Worm (Caenorhabditis elegans): ENCODE results near the gene ZK354.7.
"Not testable (repeated sequence)": the region's sequence is repeated elsewhere in the genome, so short reads cannot be mapped to it uniquely, and the experiment has no call there.

ZK354.7 gene

ce11 chrIV:5303030-5303429 lies at the start of gene ZK354.7:
Gene ZK354.7, minus strand, starts transcription at chrIV:5303130.
- no peak for TF ChIP-seq W03F9.2 (tag; optimal IDR thresholded peaks at IDR 0.05)
- TF ChIP-seq dao-5 (tag; optimal IDR thresholded peaks at IDR 0.05), result no peak
- no peak for TF ChIP-seq him-1 (tag; optimal IDR thresholded peaks at IDR 0.05)

DNA sequence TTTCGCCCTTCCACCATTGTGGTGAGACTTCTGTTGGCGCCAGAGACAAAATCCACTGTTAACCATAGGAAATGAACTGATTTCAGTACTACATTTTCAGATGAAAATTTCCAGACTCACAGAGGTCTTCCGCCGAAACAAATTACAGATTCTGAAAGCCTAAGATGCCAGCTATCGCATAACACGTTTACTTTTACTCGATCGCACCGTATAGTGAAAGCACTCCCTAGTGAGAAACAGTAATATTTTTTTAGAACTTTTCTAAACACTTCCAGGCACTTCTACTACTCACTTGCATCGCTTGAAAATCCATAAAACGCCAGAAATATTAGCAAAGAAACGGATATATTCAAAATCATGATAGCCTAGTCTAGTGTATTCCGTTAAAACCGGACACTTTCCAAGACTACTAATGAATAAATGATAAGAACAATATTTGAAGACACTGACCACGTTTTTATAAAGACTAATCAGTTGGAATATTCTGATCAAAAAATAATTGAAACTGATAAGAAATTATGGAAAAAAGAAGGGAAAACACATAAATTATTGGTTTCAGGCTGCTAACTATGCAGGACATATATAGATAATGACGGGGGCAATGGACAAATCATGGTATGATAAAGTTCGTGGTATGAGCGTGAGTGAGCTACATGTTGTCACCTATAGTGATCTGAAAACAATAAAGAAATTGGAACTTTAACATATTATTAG lies 47.7 kb upstream of the ZK354.7 start, which contains the start of gene gba-4:
Gene gba-4 (minus strand): TSS at position 418 of the 714 bp plus-strand sequence.
- TF ChIP-seq dao-5, him-1, W03F9.2 (tag; optimal IDR thresholded peaks at IDR 0.05): not testable (repeated sequence)

ce11 chrIV:5344168-5344567 lies 41.2 kb upstream of the ZK354.7 start:
- TF ChIP-seq him-1 (tag; optimal IDR thresholded peaks at IDR 0.05), result no peak
- peak; percentile 10 for TF ChIP-seq W03F9.2 (tag; optimal IDR thresholded peaks at IDR 0.05)

DNA sequence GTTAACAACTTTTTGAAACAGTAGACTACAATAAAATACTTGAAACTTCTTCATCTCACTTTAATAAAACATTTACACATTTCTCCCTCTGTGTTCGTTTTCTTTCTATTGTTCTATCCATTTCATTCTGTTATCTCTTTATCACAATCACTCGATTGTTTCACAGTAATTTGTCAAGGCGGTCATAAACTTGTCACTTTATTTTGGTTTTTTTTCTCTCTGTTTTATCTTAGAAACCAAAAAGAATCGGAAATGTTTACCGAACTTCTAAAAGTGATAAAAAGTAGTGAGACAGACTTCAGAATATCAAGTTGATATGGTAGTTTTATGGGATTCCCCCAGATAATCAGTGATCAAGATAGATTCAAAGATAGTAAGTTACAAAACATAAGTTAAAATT lies 36.3 kb upstream of the ZK354.7 start, which contains the start of gene Y4C6B.2:
Gene Y4C6B.2 (plus strand): TSS at position 320 of the 400 bp plus-strand sequence.
- TF ChIP-seq dao-5 (tag; optimal IDR thresholded peaks at IDR 0.05) (no peak), him-1 (tag; optimal IDR thresholded peaks at IDR 0.05) (no peak), W03F9.2 (tag; optimal IDR thresholded peaks at IDR 0.05) (no peak)

DNA sequence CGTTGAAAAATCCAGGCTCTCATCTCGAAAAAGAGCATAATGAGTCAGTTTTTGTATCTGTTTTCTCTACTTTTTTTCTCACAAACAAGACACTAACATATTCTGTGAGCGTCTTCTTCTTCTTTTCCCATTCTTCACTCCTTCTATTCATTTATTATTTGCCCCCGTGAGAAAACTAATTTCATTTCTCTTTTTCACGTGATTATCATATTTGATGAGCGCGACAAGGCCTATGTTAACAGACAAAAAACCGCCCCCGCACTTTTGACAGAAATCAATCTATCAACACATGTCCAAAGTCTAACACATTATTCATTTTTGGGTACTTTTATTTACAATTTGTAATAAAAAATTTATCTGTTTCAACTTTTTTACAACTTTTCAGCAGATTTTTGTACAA lies 34.7 kb upstream of the ZK354.7 start:
- TF ChIP-seq dao-5 (tag; optimal IDR thresholded peaks at IDR 0.05) (no peak), W03F9.2 (tag; optimal IDR thresholded peaks at IDR 0.05) (no peak), him-1 (tag; optimal IDR thresholded peaks at IDR 0.05) (no peak)

ce11 chrIV:5334518-5334917 lies 31.6 kb upstream of the ZK354.7 start:
- TF ChIP-seq dao-5 (tag; optimal IDR thresholded peaks at IDR 0.05) (peak; percentile 22), W03F9.2 (tag; optimal IDR thresholded peaks at IDR 0.05) (no peak)

DNA sequence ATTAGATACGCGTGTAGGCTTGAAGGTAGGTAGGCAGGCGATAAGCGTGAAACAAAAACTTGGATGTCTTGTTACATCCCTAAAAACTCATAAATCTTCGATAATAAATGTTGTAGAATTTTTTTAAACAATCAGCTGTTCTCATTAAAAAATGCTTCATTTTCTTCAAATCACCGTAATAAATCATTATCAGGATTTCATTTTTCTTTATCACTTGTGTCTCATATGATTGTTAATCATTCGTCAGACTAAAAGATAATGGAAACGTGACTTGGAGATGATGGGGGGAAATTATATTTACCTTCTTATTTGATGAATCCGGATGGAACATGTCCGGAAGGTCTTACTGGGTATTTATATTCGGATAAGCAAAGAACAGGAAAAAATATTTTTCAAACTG lies 30.6 kb upstream of the ZK354.7 start:
- TF ChIP-seq dao-5 (tag; optimal IDR thresholded peaks at IDR 0.05) (no peak), W03F9.2 (tag; optimal IDR thresholded peaks at IDR 0.05) (no peak), him-1 (tag; optimal IDR thresholded peaks at IDR 0.05) (no peak)

- no peak for TF ChIP-seq him-1 (tag; optimal IDR thresholded peaks at IDR 0.05)
- TF ChIP-seq dao-5 (tag; optimal IDR thresholded peaks at IDR 0.05), result no peak
- TF ChIP-seq W03F9.2 (tag; optimal IDR thresholded peaks at IDR 0.05), result no peak
These were observed 29.2 kb upstream of the ZK354.7 start, which contains the start of gene Y4C6B.3 for ce11 chrIV:5332178-5332577. Gene Y4C6B.3, plus strand, starts transcription at chrIV:5332478.

DNA sequence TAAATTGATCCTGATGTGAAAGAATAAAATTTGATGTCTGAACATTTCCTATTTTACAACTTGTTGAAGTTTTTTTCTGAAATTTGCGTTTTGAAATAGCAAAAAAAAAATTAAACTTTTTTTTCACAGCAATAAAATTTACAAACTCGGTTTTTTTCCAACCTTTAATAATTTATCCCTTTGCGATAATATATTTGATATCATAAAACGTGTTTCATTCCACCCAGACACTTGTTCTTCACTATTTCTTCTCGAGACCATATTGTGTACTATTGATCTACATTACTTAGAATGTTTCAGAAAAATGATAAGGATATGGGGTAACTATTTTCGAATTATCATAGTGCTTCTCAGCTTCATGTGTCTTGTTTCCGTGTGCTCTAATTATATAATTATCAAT lies 23.2 kb upstream of the ZK354.7 start, which contains the start of gene Y4C6B.4:
Gene Y4C6B.4 (plus strand): TSS at position 301 of the 400 bp plus-strand sequence.
- no peak for TF ChIP-seq dao-5 (tag; optimal IDR thresholded peaks at IDR 0.05)
- TF ChIP-seq W03F9.2 (tag; optimal IDR thresholded peaks at IDR 0.05), result no peak

- TF ChIP-seq dao-5 (tag; optimal IDR thresholded peaks at IDR 0.05), result no peak
- no peak for TF ChIP-seq W03F9.2 (tag; optimal IDR thresholded peaks at IDR 0.05)
These were observed 15.9 kb upstream of the ZK354.7 start, which contains the start of gene slc-46A for ce11 chrIV:5318835-5319303. Gene slc-46A, plus strand, starts transcription at chrIV:5319253.

ce11 chrIV:5317106-5317505 lies 14.2 kb upstream of the ZK354.7 start:
- no peak for TF ChIP-seq him-1 (tag; optimal IDR thresholded peaks at IDR 0.05)
- TF ChIP-seq dao-5 (tag; optimal IDR thresholded peaks at IDR 0.05), result no peak
- TF ChIP-seq W03F9.2 (tag; optimal IDR thresholded peaks at IDR 0.05), result no peak

DNA sequence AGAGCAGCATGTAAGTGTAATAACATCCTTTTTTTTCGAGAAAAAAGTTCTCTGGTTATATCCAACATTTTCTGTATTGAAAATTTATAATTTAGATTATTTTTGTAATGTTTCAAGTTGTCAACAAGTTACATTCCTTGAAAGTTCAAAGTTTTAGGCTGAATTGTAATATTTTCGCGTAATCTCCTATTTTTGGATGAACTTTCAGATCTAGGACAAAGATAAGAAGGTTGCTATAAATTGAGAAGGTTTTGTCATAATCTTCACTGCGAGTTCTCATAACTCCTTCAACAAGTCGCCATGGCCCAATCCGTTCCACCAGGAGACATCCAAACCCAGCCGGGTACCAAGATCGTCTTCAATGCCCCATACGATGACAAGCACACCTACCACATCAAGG lies 13.3 kb upstream of the ZK354.7 start, which contains the start of gene msp-65:
Gene msp-65 (plus strand): TSS at position 301 of the 400 bp plus-strand sequence.
- not testable (repeated sequence) for TF ChIP-seq him-1, W03F9.2, dao-5 (tag; optimal IDR thresholded peaks at IDR 0.05)

ce11 chrIV:5313011-5313410 lies 10.1 kb upstream of the ZK354.7 start, which contains the start of the genes msp-59 and ZK354.2:
Gene msp-59, minus strand, starts transcription at chrIV:5313111.
Gene ZK354.2, plus strand, starts transcription at chrIV:5313405.
- not testable (repeated sequence) for TF ChIP-seq dao-5, him-1, W03F9.2 (tag; optimal IDR thresholded peaks at IDR 0.05)

DNA sequence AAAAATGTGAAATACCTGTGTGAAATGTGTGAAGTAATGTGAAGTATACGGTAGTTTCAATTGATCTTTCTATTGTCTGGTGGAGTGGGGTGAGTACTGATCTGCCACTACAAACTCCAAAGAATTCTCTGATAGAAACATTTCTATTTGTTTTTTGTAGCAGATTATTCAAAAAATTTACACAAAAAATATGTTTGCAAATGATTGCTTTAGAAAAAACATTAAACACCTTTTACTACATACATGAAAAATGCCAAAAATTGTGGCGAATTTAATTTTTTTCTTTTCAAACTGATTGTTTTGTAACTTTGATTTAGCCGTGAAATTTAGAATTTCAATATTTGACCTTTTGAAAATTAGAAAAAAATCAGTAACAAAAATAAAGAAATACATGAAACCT lies 6.8 kb upstream of the ZK354.7 start, which contains the start of gene ZK354.3:
Gene ZK354.3 (plus strand): TSS at position 301 of the 400 bp plus-strand sequence.
- no peak for TF ChIP-seq dao-5 (tag; optimal IDR thresholded peaks at IDR 0.05)
- TF ChIP-seq him-1 (tag; optimal IDR thresholded peaks at IDR 0.05), result no peak
- TF ChIP-seq W03F9.2 (tag; optimal IDR thresholded peaks at IDR 0.05), result no peak
